Worm (Caenorhabditis elegans) whole organism, mixed stage, embryonic: Measurements from ENCODE around the gene sre-2.
A peak's percentile ranks its signal among the peaks of the same experiment; 100 is the strongest.

Source experiments
- bed-3 ChIP-seq: fragments of 200-800 bp; sonication (Bioruptor generic); optimal IDR thresholded peaks from 3 replicates; lab custom pipeline; 2018; ENCODE audit warnings: mild to moderate bottlenecking, missing genetic modification characterization, moderate library complexity, missing compliant biosample characterization
- blmp-1 ChIP-seq: fragments of 150-350 bp; optimal IDR thresholded peaks from 2 replicates; lab custom pipeline; 2014; ENCODE audit warnings: missing biosample characterization, missing genetic modification characterization
- ceh-39 ChIP-seq: fragments of 150-350 bp; optimal IDR thresholded peaks from 2 replicates; lab custom pipeline; 2014; ENCODE audit warnings: missing biosample characterization, missing genetic modification characterization
- ceh-43 ChIP-seq: fragments of 200-800 bp; sonication (Bioruptor generic); optimal IDR thresholded peaks from 2 replicates; lab custom pipeline; 2018; ENCODE audit warnings: mild to moderate bottlenecking, missing genetic modification characterization, moderate library complexity, missing compliant biosample characterization
- ceh-83 ChIP-seq: fragments of 200-800 bp; sonication (Bioruptor generic); optimal IDR thresholded peaks from 2 replicates; lab custom pipeline; 2018; ENCODE audit warnings: mild to moderate bottlenecking, missing genetic modification characterization, missing compliant biosample characterization
- ces-1 ChIP-seq: fragments of 150-350 bp; optimal IDR thresholded peaks from 2 replicates; lab custom pipeline; 2014; ENCODE audit warnings: missing biosample characterization, missing genetic modification reagents, missing genetic modification characterization
- cnd-1 ChIP-seq: fragments of 200-800 bp; sonication (Bioruptor generic); optimal IDR thresholded peaks from 2 replicates; lab custom pipeline; 2018; ENCODE audit warnings: mild to moderate bottlenecking, missing genetic modification characterization, missing compliant biosample characterization
- drap-1 ChIP-seq: fragments of 200-800 bp; sonication (Bioruptor generic); optimal IDR thresholded peaks from 3 replicates; lab custom pipeline; 2018; ENCODE audit warnings: mild to moderate bottlenecking, missing genetic modification characterization, missing compliant biosample characterization
- elt-1 ChIP-seq: sonication (generic microtip); optimal IDR thresholded peaks from 2 replicates; lab custom pipeline; 2017; ENCODE audit warnings: missing genetic modification characterization, mild to moderate bottlenecking, missing compliant biosample characterization, antibody characterized with exemption, moderate library complexity, borderline replicate concordance; ENCODE audit not compliant: insufficient read depth
- elt-3 ChIP-seq: fragments of 150-350 bp; optimal IDR thresholded peaks from 2 replicates; lab custom pipeline; 2014; ENCODE audit warnings: missing biosample characterization, missing genetic modification characterization
- flh-1 ChIP-seq: fragments of 200-800 bp; sonication (Bioruptor generic); optimal IDR thresholded peaks from 2 replicates; lab custom pipeline; 2018; ENCODE audit warnings: mild to moderate bottlenecking, missing genetic modification characterization, moderate library complexity, missing compliant biosample characterization
- ham-2 ChIP-seq: fragments of 200-800 bp; sonication (Bioruptor generic); optimal IDR thresholded peaks from 2 replicates; lab custom pipeline; 2018; ENCODE audit warnings: mild to moderate bottlenecking, missing genetic modification characterization, missing compliant biosample characterization
- hlh-1 ChIP-seq: fragments of 150-350 bp; optimal IDR thresholded peaks from 2 replicates; lab custom pipeline; 2014; ENCODE audit warnings: missing biosample characterization, missing genetic modification reagents, missing genetic modification characterization
- lin-13 ChIP-seq: fragments of 150-350 bp; optimal IDR thresholded peaks from 2 replicates; lab custom pipeline; 2014; ENCODE audit warnings: missing biosample characterization, missing genetic modification characterization
- lin-32 ChIP-seq: fragments of 200-800 bp; sonication (Bioruptor generic); optimal IDR thresholded peaks from 2 replicates; lab custom pipeline; 2018; ENCODE audit warnings: mild to moderate bottlenecking, missing genetic modification characterization, missing compliant biosample characterization
- lsy-2 ChIP-seq: fragments of 150-350 bp; optimal IDR thresholded peaks from 2 replicates; lab custom pipeline; 2014; ENCODE audit warnings: missing biosample characterization, missing genetic modification characterization
- mep-1 ChIP-seq: fragments of 150-350 bp; optimal IDR thresholded peaks from 2 replicates; lab custom pipeline; 2017; ENCODE audit warnings: missing biosample characterization, missing genetic modification reagents, missing genetic modification characterization, inconsistent platforms
- nhr-12 ChIP-seq: fragments of 150-350 bp; optimal IDR thresholded peaks from 2 replicates; lab custom pipeline; 2014; ENCODE audit warnings: missing biosample characterization, missing genetic modification characterization
- nhr-2 ChIP-seq: fragments of 150-350 bp; optimal IDR thresholded peaks from 2 replicates; lab custom pipeline; 2014; ENCODE audit warnings: missing biosample characterization, missing genetic modification characterization
- nhr-237 ChIP-seq: fragments of 150-350 bp; optimal IDR thresholded peaks from 2 replicates; lab custom pipeline; 2014; ENCODE audit warnings: missing biosample characterization, missing genetic modification characterization
- nhr-28 ChIP-seq: fragments of 150-350 bp; optimal IDR thresholded peaks from 2 replicates; lab custom pipeline; 2014; ENCODE audit warnings: missing biosample characterization, missing genetic modification characterization
- nhr-76 ChIP-seq: sonication (generic microtip); optimal IDR thresholded peaks from 2 replicates; lab custom pipeline; 2017; ENCODE audit warnings: missing biosample characterization, missing genetic modification characterization
- pha-4 ChIP-seq: fragments of 150-350 bp; optimal IDR thresholded peaks from 2 replicates; lab custom pipeline; 2018; ENCODE audit warnings: missing biosample characterization, missing genetic modification reagents, missing genetic modification characterization
- sem-2 ChIP-seq: fragments of 200-800 bp; sonication (Bioruptor generic); optimal IDR thresholded peaks from 2 replicates; lab custom pipeline; 2018; ENCODE audit warnings: mild to moderate bottlenecking, missing genetic modification characterization, missing compliant biosample characterization
- snpc-4 ChIP-seq: fragments of 150-350 bp; optimal IDR thresholded peaks from 2 replicates; lab custom pipeline; 2014; ENCODE audit warnings: missing biosample characterization, missing genetic modification characterization
- sptf-1 ChIP-seq: sonication (generic microtip); optimal IDR thresholded peaks from 2 replicates; lab custom pipeline; 2017; ENCODE audit warnings: mild to moderate bottlenecking, missing genetic modification characterization, moderate library complexity, missing compliant biosample characterization
- tbx-8 ChIP-seq: fragments of 200-800 bp; sonication (Bioruptor generic); optimal IDR thresholded peaks from 2 replicates; lab custom pipeline; 2018; ENCODE audit warnings: mild to moderate bottlenecking, missing genetic modification characterization, moderate library complexity, missing compliant biosample characterization
- unc-120 ChIP-seq: sonication (generic microtip); optimal IDR thresholded peaks from 2 replicates; lab custom pipeline; 2017; ENCODE audit warnings: missing genetic modification characterization, missing compliant biosample characterization; ENCODE audit not compliant: poor library complexity, severe bottlenecking
- unc-39 ChIP-seq: fragments of 150-350 bp; optimal IDR thresholded peaks from 2 replicates; lab custom pipeline; 2014; ENCODE audit warnings: missing biosample characterization, missing genetic modification characterization
- unc-62 ChIP-seq: fragments of 150-350 bp; optimal IDR thresholded peaks from 2 replicates; lab custom pipeline; 2014; ENCODE audit warnings: missing biosample characterization, missing genetic modification reagents, missing genetic modification characterization
- ztf-11 ChIP-seq: fragments of 150-350 bp; optimal IDR thresholded peaks from 2 replicates; lab custom pipeline; 2014; ENCODE audit warnings: missing biosample characterization, missing genetic modification characterization

The sre-2 gene

ce11 chrII:8104998-8105397 is 3.1 kb upstream of the sre-2 start, which contains the start of gene sfxn-5:
TSS of gene sfxn-5 (minus strand) at chrII:8105052.
- TF ChIP-seq cnd-1 (no peak), flh-1 (GFP tag; lab: Kevin White, UChicago) (no peak), ceh-39 (no peak), sptf-1 (tag; lab: Kevin White, UChicago) (no peak), hlh-1 (tag; lab: Kevin White, UChicago) (peak; percentile 91), unc-120 (tag; lab: Kevin White, UChicago) (peak; percentile 84), unc-62 (peak; percentile 4), unc-39 (no peak), sem-2 (no peak), nhr-76 (tag; lab: Kevin White, UChicago) (no peak), nhr-12 (tag; lab: Kevin White, UChicago) (no peak), tbx-8 (GFP tag; lab: Kevin White, UChicago) (no peak)

- TF ChIP-seq cnd-1 (no peak), nhr-2 (tag; lab: Kevin White, UChicago) (peak; percentile 49), sem-2 (no peak)
- TF ChIP-seq, all 35 proteins: peak for 1
Observed at ce11 chrII:8099212-8099784, 2.6 kb downstream of the sre-2 start.

- TF ChIP-seq blmp-1 (tag; lab: Kevin White, UChicago) (peak; percentile 12), drap-1 (GFP tag; lab: Kevin White, UChicago) (no peak)
Observed at ce11 chrII:8093914-8094313, 8.0 kb downstream of the sre-2 start.

- TF ChIP-seq elt-1 (no peak), mep-1 (tag; lab: Kevin White, UChicago) (no peak), nhr-237 (tag; lab: Kevin White, UChicago) (no peak), nhr-12 (tag; lab: Kevin White, UChicago) (no peak), snpc-4 (no peak), lsy-2 (tag; lab: Kevin White, UChicago) (no peak), pha-4 (no peak), lin-32 (no peak), ham-2 (GFP tag; lab: Kevin White, UChicago) (no peak), drap-1 (GFP tag; lab: Kevin White, UChicago) (no peak), ceh-83 (GFP tag; lab: Kevin White, UChicago) (no peak), cnd-1 (no peak), unc-39 (no peak), bed-3 (GFP tag; lab: Kevin White, UChicago) (no peak), ceh-39 (no peak), ces-1 (GFP tag; lab: Kevin White, UChicago) (no peak), ztf-11 (tag; lab: Kevin White, UChicago) (no peak)
Observed at ce11 chrII:8093283-8093682, 8.7 kb downstream of the sre-2 start.

- TF ChIP-seq blmp-1 (tag; lab: Kevin White, UChicago) = no peak
- TF ChIP-seq nhr-12 (tag; lab: Kevin White, UChicago) = no peak
- TF ChIP-seq unc-39 = no peak
- no peak for TF ChIP-seq sem-2
- TF ChIP-seq ceh-39 = no peak
- TF ChIP-seq nhr-237 (tag; lab: Kevin White, UChicago) = no peak
- no peak for TF ChIP-seq flh-1 (GFP tag; lab: Kevin White, UChicago)
- no peak for TF ChIP-seq drap-1 (GFP tag; lab: Kevin White, UChicago)
- no peak for TF ChIP-seq nhr-28 (tag; lab: Kevin White, UChicago)
- no peak for TF ChIP-seq lin-13 (tag; lab: Kevin White, UChicago)
- no peak for TF ChIP-seq elt-3 (tag; lab: Kevin White, UChicago)
- no peak for TF ChIP-seq bed-3 (GFP tag; lab: Kevin White, UChicago)
- no peak for TF ChIP-seq ceh-83 (GFP tag; lab: Kevin White, UChicago)
- TF ChIP-seq tbx-8 (GFP tag; lab: Kevin White, UChicago) = no peak
- TF ChIP-seq ceh-43 = no peak
- no peak for TF ChIP-seq nhr-76 (tag; lab: Kevin White, UChicago)
- TF ChIP-seq unc-62 = no peak
- no peak for TF ChIP-seq elt-1
Observed at ce11 chrII:8092537-8092936, 9.4 kb downstream of the sre-2 start, which contains the start of gene ltd-1. TSS of gene ltd-1 (minus strand) at chrII:8092754.
